Fruit fly (Drosophila melanogaster) whole organism, wandering third instar larva: Measurements from ENCODE around the gene rost.

Source experiments
- GATAd ChIP-seq: sonication (Bioruptor generic); optimal IDR thresholded peaks from 2 replicates; lab custom pipeline; 2016; ENCODE audit warnings: missing biosample characterization, missing genetic modification characterization
- br ChIP-seq: fragments of 200-800 bp; sonication (Bioruptor generic); optimal IDR thresholded peaks from 2 replicates; lab custom pipeline; 2016; ENCODE audit warnings: missing biosample characterization, missing genetic modification characterization
- dl ChIP-seq, 2 experiments: fragments of 175-275, 200-275 bp in 1 of 2; fragments of 200-275 bp in 1 of 2; sonication (Bioruptor generic); optimal IDR thresholded peaks; lab custom pipeline; 2018; ENCODE audit warnings: mild to moderate bottlenecking in 2 of 2, missing biosample characterization in 2 of 2, missing genetic modification characterization in 2 of 2, moderate library complexity in 2 of 2; ENCODE audit not compliant: partially characterized antibody in 2 of 2, insufficient read depth in 1 of 2

- TF ChIP-seq GATAd (GFP tag; lab: Kevin White, UChicago) (no peak), dl (GFP tag; optimal IDR thresholded peaks at IDR 0.05; lab: Kevin White, UChicago; ENCODE audit: insufficient read depth in 1 of 2, partially characterized antibody in 2 of 2) (peak; percentile 34 to 71), br (peak; percentile 67)
These were observed 39.2 kb downstream of the rost start for dm6 chr2L:8949919-8950722.
